Worm (Caenorhabditis elegans): ENCODE data around the gene old-1.

ce11 chrII:9831033-9831432, 37.5 kb downstream of the old-1 start, which contains the start of gene ZK938.12:
- TF ChIP-seq ama-1 (optimal IDR thresholded peaks at IDR 0.05): no peak
- TF ChIP-seq tra-4 (tag; optimal IDR thresholded peaks at IDR 0.05): no peak
- no peak for TF ChIP-seq hnd-1 (tag; optimal IDR thresholded peaks at IDR 0.05)
